Worm (Caenorhabditis elegans): Measurements from ENCODE around the gene C07B5.4.

C07B5.4 gene

ce11 chrX:9552404-9552803 is 22.9 kb downstream of the C07B5.4 start (continued):
- no peak for TF ChIP-seq zfp-2 (tag; optimal IDR thresholded peaks at IDR 0.05)
- TF ChIP-seq lim-7 (GFP tag; IDR thresholded peaks at IDR 0.05), result no peak
- no peak for TF ChIP-seq nhr-76 (tag; optimal IDR thresholded peaks at IDR 0.05)
- no peak for TF ChIP-seq ceh-44 (GFP tag; IDR thresholded peaks at IDR 0.05)
- no peak for TF ChIP-seq ama-1 (optimal IDR thresholded peaks at IDR 0.05)
- TF ChIP-seq T20F7.1 (GFP tag; optimal IDR thresholded peaks at IDR 0.05), result no peak
- no peak for TF ChIP-seq spr-3 (GFP tag; optimal IDR thresholded peaks at IDR 0.05)
- no peak for TF ChIP-seq zag-1 (tag; optimal IDR thresholded peaks at IDR 0.05)
- no peak for TF ChIP-seq daf-19 (GFP tag; conservative IDR thresholded peaks at IDR 0.05)
- TF ChIP-seq tra-1 (GFP tag; IDR thresholded peaks at IDR 0.05), result no peak
- TF ChIP-seq nhr-237 (tag; optimal IDR thresholded peaks at IDR 0.05), result no peak
- no peak for TF ChIP-seq zip-2 (tag; optimal IDR thresholded peaks at IDR 0.05)
- 0 out of 2 replicates have a peak, but pooled peaks have one; percentile 13 for TF ChIP-seq pha-4 (GFP tag; IDR thresholded peaks at IDR 0.05)
- no peak for TF ChIP-seq pha-4 (tag; optimal IDR thresholded peaks at IDR 0.05)
- TF ChIP-seq daf-8 (GFP tag; IDR thresholded peaks at IDR 0.05), result no peak
- no peak for TF ChIP-seq zip-11 (GFP tag; IDR thresholded peaks at IDR 0.05)
- TF ChIP-seq fos-1 (tag; optimal IDR thresholded peaks at IDR 0.05), result no peak
- TF ChIP-seq lsy-2 (tag; optimal IDR thresholded peaks at IDR 0.05), result peak in 1 of 2 experiments; percentile 27
- no peak for TF ChIP-seq madf-5 (GFP tag; IDR thresholded peaks at IDR 0.05)
- peak; percentile 58 for TF ChIP-seq hlh-11 (tag; optimal IDR thresholded peaks at IDR 0.05)
- no peak for TF ChIP-seq nhr-41 (GFP tag; IDR thresholded peaks at IDR 0.05)
- TF ChIP-seq Y48G9A.11 (GFP tag; IDR thresholded peaks at IDR 0.05), result no peak
- no peak for TF ChIP-seq ztf-7 (tag; optimal IDR thresholded peaks at IDR 0.05)
- no peak for TF ChIP-seq egl-27 (tag; optimal IDR thresholded peaks at IDR 0.05)
- no peak for TF ChIP-seq cey-2 (tag; optimal IDR thresholded peaks at IDR 0.05; ENCODE audit: borderline replicate concordance, insufficient read depth)
- TF ChIP-seq pqm-1 (tag; optimal IDR thresholded peaks at IDR 0.05), result no peak
- TF ChIP-seq aha-1 (tag), result peak; percentile 95
- TF ChIP-seq F44E2.7 (GFP tag; IDR thresholded peaks at IDR 0.05), result no peak
- TF ChIP-seq gei-8 (GFP tag; optimal IDR thresholded peaks at IDR 0.05), result no peak
- TF ChIP-seq arid-1 (GFP tag; conservative IDR thresholded peaks at IDR 0.05), result no peak
- TF ChIP-seq hlh-30 (tag; optimal IDR thresholded peaks at IDR 0.05; ENCODE audit: insufficient read depth), result peak; percentile 81
- peak; percentile 64 for TF ChIP-seq mes-2 (tag; optimal IDR thresholded peaks at IDR 0.05; ENCODE audit: poor library complexity, severe bottlenecking)
- TF ChIP-seq lin-13 (GFP tag; optimal IDR thresholded peaks at IDR 0.05), result no peak
- TF ChIP-seq Y105C5A.15 (GFP tag; IDR thresholded peaks at IDR 0.05), result no peak
- no peak for TF ChIP-seq ctbp-1 (GFP tag; IDR thresholded peaks at IDR 0.05)
- TF ChIP-seq T26A8.4 (GFP tag; IDR thresholded peaks at IDR 0.05), result no peak
- TF ChIP-seq sdz-12 (GFP tag; optimal IDR thresholded peaks at IDR 0.05), result no peak
- TF ChIP-seq egl-43 (GFP tag; IDR thresholded peaks at IDR 0.05), result peak; percentile 74
- TF ChIP-seq F49E8.2 (tag; optimal IDR thresholded peaks at IDR 0.05; ENCODE audit: borderline replicate concordance), result no peak
- peak; percentile 73 for TF ChIP-seq mep-1 (tag; optimal IDR thresholded peaks at IDR 0.05)
- TF ChIP-seq skn-1 (tag; optimal IDR thresholded peaks at IDR 0.05), result no peak
- TF ChIP-seq F26F4.8 (GFP tag; conservative IDR thresholded peaks at IDR 0.05), result no peak
- TF ChIP-seq lin-15B (tag; optimal IDR thresholded peaks at IDR 0.05), result no peak
- no peak for TF ChIP-seq spr-1 (tag; optimal IDR thresholded peaks at IDR 0.05)
- no peak for TF ChIP-seq D1046.2 (GFP tag; IDR thresholded peaks at IDR 0.05)
- TF ChIP-seq ceh-28 (tag; optimal IDR thresholded peaks at IDR 0.05), result no peak
- TF ChIP-seq rbr-2 (tag; optimal IDR thresholded peaks at IDR 0.05), result peak; percentile 32
- no peak for TF ChIP-seq ceh-62 (tag; optimal IDR thresholded peaks at IDR 0.05)
- TF ChIP-seq dve-1 (tag; optimal IDR thresholded peaks at IDR 0.05; ENCODE audit: insufficient read depth), result peak; percentile 44
- TF ChIP-seq dmd-6 (GFP tag; IDR thresholded peaks at IDR 0.05), result peak; percentile 44; the same call in 1 of the 2 replicates
- TF ChIP-seq R02D3.7 (tag; optimal IDR thresholded peaks at IDR 0.05), result no peak
- TF ChIP-seq madf-9 (GFP tag; conservative IDR thresholded peaks at IDR 0.05), result 0 out of 2 replicates have a peak, but pooled peaks have one; percentile 4
- no peak for TF ChIP-seq daf-12 (tag; optimal IDR thresholded peaks at IDR 0.05)

All from whole organism, L4 larva.